Fruit fly (Drosophila melanogaster): Measurements from ENCODE around the gene CG12289.

DNA sequence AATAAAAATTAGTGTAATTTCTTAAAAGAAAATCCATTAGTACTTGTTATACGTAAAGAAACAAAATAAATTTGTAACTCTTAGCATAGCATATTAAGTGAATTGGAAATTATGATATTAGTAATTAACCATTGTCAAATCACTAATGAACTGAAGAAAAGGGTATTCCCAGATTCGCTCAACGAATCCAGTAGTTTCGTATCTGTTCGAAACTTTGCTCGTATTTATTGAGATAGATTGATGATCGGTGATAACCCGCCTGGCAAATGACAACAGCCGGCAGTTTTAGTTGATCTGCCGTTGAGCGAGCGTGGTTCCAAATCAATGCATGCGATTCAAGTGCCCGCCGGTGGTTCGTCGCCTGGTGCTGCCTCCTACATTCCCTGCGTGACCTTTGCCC is 33.4 kb downstream of the CG12289 start, which contains the start of gene CG7560:
- TF ChIP-seq cnc (optimal IDR thresholded peaks at IDR 0.05) (no peak), CG1620 (GFP tag; optimal IDR thresholded peaks at IDR 0.05) (no peak), tj (GFP tag; optimal IDR thresholded peaks at IDR 0.05) (no peak), CG7045 (GFP tag; optimal IDR thresholded peaks at IDR 0.05) (no peak), kay (GFP tag; ENCODE audit: borderline replicate concordance) (no peak), CG7101 (tag; optimal IDR thresholded peaks at IDR 0.05) (no peak), CG14711 (tag; optimal IDR thresholded peaks at IDR 0.05) (no peak), CG5204 (GFP tag; optimal IDR thresholded peaks at IDR 0.05) (no peak), CG12768 (GFP tag; optimal IDR thresholded peaks at IDR 0.05) (no peak)

All from whole organism, adult.